Worm (Caenorhabditis elegans): ENCODE measurements around the gene col-8.

DNA sequence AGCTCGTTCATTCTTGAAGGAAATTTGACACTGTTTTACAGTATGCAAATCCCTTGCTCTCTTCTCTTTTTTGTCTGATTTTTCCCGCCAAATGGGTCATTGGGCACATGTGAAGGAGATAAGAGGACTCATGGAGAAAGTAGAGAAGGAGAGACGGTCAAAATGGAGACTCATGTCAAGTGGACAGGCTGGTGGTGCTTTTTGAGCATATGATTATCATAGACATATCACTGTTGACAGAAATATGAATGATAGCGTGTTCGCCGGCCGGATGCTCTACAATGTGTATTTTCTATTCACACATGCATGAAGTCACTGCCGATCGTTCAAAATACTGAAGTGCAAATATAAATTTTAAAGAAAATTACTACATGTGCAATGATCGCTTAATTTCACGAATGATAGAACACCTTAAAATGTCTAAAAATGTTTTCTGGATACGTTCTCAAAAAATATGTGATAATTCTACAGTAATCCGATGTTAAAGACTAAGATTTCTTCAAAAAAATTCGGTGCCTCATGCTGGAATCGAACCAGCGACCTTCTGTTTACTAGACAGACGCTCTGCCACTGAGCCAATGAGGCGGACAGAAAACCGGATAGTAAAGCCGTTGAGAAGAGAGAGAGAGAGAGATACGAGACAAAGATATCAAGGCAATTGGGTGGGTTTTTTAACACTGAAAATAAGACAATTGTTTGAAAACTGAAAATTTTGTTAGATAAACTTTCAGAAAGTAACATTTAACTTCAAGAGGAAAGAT is 9.8 kb upstream of the col-8 start:
- TF ChIP-seq mxl-1 (tag; optimal IDR thresholded peaks at IDR 0.05) = no peak
- no peak for TF ChIP-seq bed-2 (GFP tag; IDR thresholded peaks at IDR 0.05)

All from whole organism, young adult.